Worm (Caenorhabditis elegans) whole organism, L4 larva: Measurements from ENCODE around the gene sipa-1.

Experiments used
- D1046.2 ChIP-seq: fragments of 200-800 bp; sonication (Bioruptor generic); IDR thresholded peaks from 2 replicates; pipeline ENCODE4 v1.3.6; 2022; ENCODE audit warnings: missing genetic modification characterization, missing compliant biosample characterization
- F37D6.2 ChIP-seq: sonication (generic microtip); optimal IDR thresholded peaks from 2 replicates; lab custom pipeline; 2016; ENCODE audit warnings: mild to moderate bottlenecking, missing genetic modification characterization, missing compliant biosample characterization
- F49E8.2 ChIP-seq: sonication (generic microtip); optimal IDR thresholded peaks from 2 replicates; lab custom pipeline; 2016; ENCODE audit warnings: missing compliant biosample characterization, mild to moderate bottlenecking, missing genetic modification characterization, borderline replicate concordance
- Y105C5A.15 ChIP-seq: fragments of 200-800 bp; sonication (Bioruptor generic); IDR thresholded peaks from 2 replicates; pipeline ENCODE4 v1.3.6; 2022; ENCODE audit warnings: missing genetic modification characterization, missing compliant biosample characterization
- Y48G9A.11 ChIP-seq: fragments of 200-800 bp; sonication (Bioruptor generic); IDR thresholded peaks from 2 replicates; pipeline ENCODE4 v1.3.6; 2022; ENCODE audit warnings: missing genetic modification reagents, missing genetic modification characterization, missing compliant biosample characterization
- ZK546.5 ChIP-seq, 2 experiments: sonication (generic microtip); optimal IDR thresholded peaks; 2 replicates each; lab custom pipeline; 2017; ENCODE audit warnings: missing biosample characterization in 2 of 2, missing genetic modification characterization in 2 of 2
- aha-1 ChIP-seq: fragments of 150-350 bp; peaks from one replicate; lab custom pipeline; 2014; ENCODE audit warnings: missing biosample characterization, missing genetic modification characterization
- ama-1 ChIP-seq: fragments of 150-350 bp; optimal IDR thresholded peaks from 2 replicates; lab custom pipeline; 2014; ENCODE audit warnings: inconsistent platforms, mixed read lengths
- arid-1 ChIP-seq: fragments of 200-800 bp; sonication (Bioruptor generic); conservative IDR thresholded peaks from 2 replicates; pipeline ENCODE4 v1.3.6; 2022; ENCODE audit warnings: missing genetic modification reagents, missing genetic modification characterization, missing compliant biosample characterization
- attf-4 ChIP-seq: sonication (generic microtip); optimal IDR thresholded peaks from 3 replicates; lab custom pipeline; 2017; ENCODE audit warnings: missing biosample characterization, missing genetic modification characterization
- cey-2 ChIP-seq: sonication (generic microtip); optimal IDR thresholded peaks from 3 replicates; lab custom pipeline; 2017; ENCODE audit warnings: missing genetic modification characterization, mild to moderate bottlenecking, missing compliant biosample characterization, antibody characterized with exemption, borderline replicate concordance; ENCODE audit not compliant: insufficient read depth
- daf-12 ChIP-seq: fragments of 150-350 bp; optimal IDR thresholded peaks from 2 replicates; lab custom pipeline; 2014; ENCODE audit warnings: missing biosample characterization, missing genetic modification reagents, missing genetic modification characterization
- daf-16 ChIP-seq, 3 experiments: sonication (generic microtip); optimal IDR thresholded peaks; 2 replicates each; lab custom pipeline; 2016 to 2017; ENCODE audit warnings: missing genetic modification characterization in 3 of 3, missing genetic modification reagents in 3 of 3, mild to moderate bottlenecking in 2 of 3, missing compliant biosample characterization in 2 of 3, missing biosample characterization in 1 of 3, moderate library complexity in 1 of 3
- daf-19 ChIP-seq: fragments of 200-800 bp; sonication (Bioruptor generic); conservative IDR thresholded peaks from 2 replicates; pipeline ENCODE4 v1.3.6; 2022; ENCODE audit warnings: missing genetic modification characterization, missing compliant biosample characterization
- dmd-6 ChIP-seq: fragments of 200-800 bp; sonication (Bioruptor generic); IDR thresholded peaks from 2 replicates; pipeline ENCODE4 v1.3.6; 2022; ENCODE audit warnings: missing genetic modification reagents, missing genetic modification characterization, missing compliant biosample characterization
- duxl-1 ChIP-seq: sonication (generic microtip); optimal IDR thresholded peaks from 2 replicates; lab custom pipeline; 2016; ENCODE audit warnings: mild to moderate bottlenecking, missing genetic modification characterization, moderate library complexity, missing compliant biosample characterization; ENCODE audit not compliant: poor library complexity
- dve-1 ChIP-seq: sonication (generic microtip); optimal IDR thresholded peaks from 2 replicates; lab custom pipeline; 2017; ENCODE audit warnings: antibody characterized with exemption, mild to moderate bottlenecking, missing genetic modification characterization, missing compliant biosample characterization; ENCODE audit not compliant: insufficient read depth
- fos-1 ChIP-seq: fragments of 150-350 bp; optimal IDR thresholded peaks from 2 replicates; lab custom pipeline; 2014; ENCODE audit warnings: missing biosample characterization, missing genetic modification characterization
- hlh-11 ChIP-seq: fragments of 200-800 bp; sonication (Bioruptor generic); optimal IDR thresholded peaks from 2 replicates; lab custom pipeline; 2018; ENCODE audit warnings: mild to moderate bottlenecking, missing genetic modification characterization, missing compliant biosample characterization
- hmg-1.1 ChIP-seq: fragments of 200-800 bp; sonication (Bioruptor generic); IDR thresholded peaks from 2 replicates; pipeline ENCODE4 v1.3.6; 2022; ENCODE audit warnings: missing genetic modification reagents, missing genetic modification characterization, missing compliant biosample characterization
- lin-15B ChIP-seq: fragments of 150-350 bp; sonication (generic microtip); optimal IDR thresholded peaks from 3 replicates; lab custom pipeline; 2014; ENCODE audit warnings: missing biosample characterization, missing genetic modification characterization
- mxl-3 ChIP-seq: fragments of 200-800 bp; sonication (Bioruptor generic); optimal IDR thresholded peaks from 2 replicates; lab custom pipeline; 2018; ENCODE audit warnings: mild to moderate bottlenecking, missing genetic modification characterization, missing compliant biosample characterization
- nhr-102 ChIP-seq: sonication (generic microtip); optimal IDR thresholded peaks from 2 replicates; lab custom pipeline; 2016; ENCODE audit warnings: mild to moderate bottlenecking, missing genetic modification characterization, moderate library complexity, missing compliant biosample characterization
- nhr-41 ChIP-seq: fragments of 200-800 bp; sonication (Bioruptor generic); IDR thresholded peaks from 2 replicates; pipeline ENCODE4 v1.3.6; 2022; ENCODE audit warnings: missing genetic modification reagents, missing genetic modification characterization, missing compliant biosample characterization
- nhr-42 ChIP-seq: fragments of 200-800 bp; sonication (Bioruptor generic); IDR thresholded peaks from 2 replicates; pipeline ENCODE4 v1.3.6; 2022; ENCODE audit warnings: missing genetic modification characterization, missing compliant biosample characterization
- pha-4 ChIP-seq, 2 experiments: fragments of 150-350 bp in 1 of 2; fragments of 200-800 bp in 1 of 2; sonication (Bioruptor generic) in 1 of 2; IDR thresholded peaks in 1 of 2; optimal IDR thresholded peaks in 1 of 2; 2 replicates each; pipeline versions ENCODE4 v1.3.6 to Lab custom; 2014 to 2022; ENCODE audit warnings: missing genetic modification characterization in 2 of 2, missing genetic modification reagents in 2 of 2, missing biosample characterization in 1 of 2, missing compliant biosample characterization in 1 of 2
- php-3 ChIP-seq: fragments of 200-800 bp; sonication (Bioruptor generic); IDR thresholded peaks from 2 replicates; pipeline ENCODE4 v1.3.6; 2022; ENCODE audit warnings: missing genetic modification reagents, missing genetic modification characterization, missing compliant biosample characterization
- pqm-1 ChIP-seq: sonication (generic microtip); optimal IDR thresholded peaks from 2 replicates; lab custom pipeline; 2017; ENCODE audit warnings: missing biosample characterization, missing genetic modification characterization
- saeg-2 ChIP-seq: fragments of 200-800 bp; sonication (Bioruptor generic); IDR thresholded peaks from 2 replicates; pipeline ENCODE4 v1.3.6; 2022; ENCODE audit warnings: missing genetic modification reagents, missing genetic modification characterization, missing compliant biosample characterization
- spr-1 ChIP-seq: sonication (generic microtip); optimal IDR thresholded peaks from 2 replicates; lab custom pipeline; 2016; ENCODE audit warnings: mild to moderate bottlenecking, missing genetic modification characterization, missing compliant biosample characterization
- spr-3 ChIP-seq: fragments of 200-800 bp; sonication (Bioruptor generic); optimal IDR thresholded peaks from 2 replicates; lab custom pipeline; 2018; ENCODE audit warnings: mild to moderate bottlenecking, missing genetic modification characterization, missing compliant biosample characterization
- tra-1 ChIP-seq: fragments of 200-800 bp; sonication (Bioruptor generic); IDR thresholded peaks from 2 replicates; pipeline ENCODE4 v1.3.6; 2022; ENCODE audit warnings: missing genetic modification reagents, missing genetic modification characterization, missing compliant biosample characterization
- unc-39 ChIP-seq: sonication (generic microtip); optimal IDR thresholded peaks from 2 replicates; lab custom pipeline; 2017; ENCODE audit warnings: missing biosample characterization, missing genetic modification characterization
- vab-7 ChIP-seq: fragments of 200-800 bp; sonication (Bioruptor generic); IDR thresholded peaks from 2 replicates; pipeline ENCODE4 v1.3.6; 2022; ENCODE audit warnings: missing genetic modification reagents, missing genetic modification characterization, missing compliant biosample characterization
- zip-2 ChIP-seq: fragments of 150-350 bp; optimal IDR thresholded peaks from 2 replicates; lab custom pipeline; 2014; ENCODE audit warnings: missing biosample characterization, missing genetic modification characterization
- ztf-11 ChIP-seq: fragments of 150-350 bp; optimal IDR thresholded peaks from 2 replicates; lab custom pipeline; 2014; ENCODE audit warnings: missing biosample characterization, missing genetic modification characterization
- ztf-7 ChIP-seq: fragments of 150-350 bp; optimal IDR thresholded peaks from 2 replicates; lab custom pipeline; 2014; ENCODE audit warnings: missing biosample characterization, missing genetic modification characterization

The sipa-1 gene

DNA sequence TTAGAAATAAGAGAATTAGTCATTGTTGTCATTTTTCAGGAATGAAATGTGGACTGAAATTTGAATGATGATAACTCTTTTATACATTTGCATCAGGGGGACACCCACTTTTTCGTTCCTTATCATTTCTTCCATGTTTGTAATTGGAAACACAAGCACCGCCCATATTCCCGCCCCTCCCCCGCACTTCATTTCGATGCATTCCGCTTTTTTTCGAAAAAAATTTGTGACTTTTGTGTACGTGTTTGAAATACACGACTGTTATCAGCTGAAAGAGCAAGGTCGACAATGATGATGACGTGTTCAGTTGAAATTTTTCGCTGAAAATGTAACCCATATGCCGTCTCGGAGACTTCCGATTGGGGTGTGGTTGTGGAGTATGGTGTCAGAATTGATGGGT, 13.6 kb upstream of the sipa-1 start, which contains the start of gene zip-10 (continued):
- no peak for TF ChIP-seq nhr-42 (GFP tag; lab: Robert Waterston, UW)
- no peak for TF ChIP-seq saeg-2 (GFP tag; lab: Robert Waterston, UW)
- TF ChIP-seq dve-1 = no peak
- TF ChIP-seq F37D6.2 = no peak
- peak; percentile 68; the same call in 1 of the 2 replicates for TF ChIP-seq php-3 (GFP tag; lab: Robert Waterston, UW)
- no peak for TF ChIP-seq F49E8.2 (tag; lab: Kevin White, UChicago)
- no peak for TF ChIP-seq ZK546.5 (tag; optimal IDR thresholded peaks at IDR 0.05; lab: Kevin White, UChicago)
- TF ChIP-seq pha-4 (GFP tag; IDR thresholded peaks at IDR 0.05; lab: Robert Waterston, UW) = no peak
- no peak for TF ChIP-seq pha-4 (tag; optimal IDR thresholded peaks at IDR 0.05; lab: Kevin White, UChicago)
- TF ChIP-seq Y48G9A.11 = no peak
- 0 out of 2 replicates have a peak, but pooled peaks have one; percentile 43 for TF ChIP-seq tra-1 (GFP tag; lab: Robert Waterston, UW)
- TF ChIP-seq pqm-1 (tag; lab: Kevin White, UChicago) = peak; percentile 72
- 0 out of 2 replicates have a peak, but pooled peaks have one; percentile 38 for TF ChIP-seq nhr-41 (GFP tag; lab: Robert Waterston, UW)
- no peak for TF ChIP-seq vab-7 (GFP tag; lab: Robert Waterston, UW)
- no peak for TF ChIP-seq mxl-3 (GFP tag; lab: Kevin White, UChicago)
- TF ChIP-seq ztf-7 (tag; lab: Kevin White, UChicago) = peak; percentile 10
- no peak for TF ChIP-seq attf-4 (tag; lab: Kevin White, UChicago)
- TF ChIP-seq lin-15B = no peak
- no peak for TF ChIP-seq Y105C5A.15 (GFP tag; lab: Robert Waterston, UW)
- no peak for TF ChIP-seq unc-39 (tag; lab: Kevin White, UChicago)
- TF ChIP-seq hlh-11 (tag; lab: Kevin White, UChicago) = peak; percentile 78
- no peak for TF ChIP-seq duxl-1 (tag; lab: Kevin White, UChicago)

DNA sequence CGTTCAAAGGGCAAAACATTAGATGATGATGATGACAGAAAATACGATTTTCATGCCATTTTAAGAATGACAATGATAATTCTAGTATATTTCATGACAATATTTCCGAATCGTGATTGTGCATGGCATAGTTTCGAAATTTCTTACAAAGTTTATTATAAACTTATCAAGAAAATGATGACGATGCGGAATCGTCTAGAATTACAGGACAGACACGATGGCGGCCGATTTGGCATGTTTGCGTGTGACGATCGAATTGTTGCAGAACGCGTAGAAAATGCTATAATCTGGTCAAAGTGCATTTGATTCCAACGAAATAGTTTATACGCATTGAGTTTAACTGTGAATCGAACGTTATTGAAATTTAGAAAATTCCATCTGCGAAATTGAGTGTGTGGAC, 12.2 kb upstream of the sipa-1 start:
- TF ChIP-seq dmd-6 (GFP tag; lab: Robert Waterston, UW) (peak; percentile 49; the same call in 1 of the 2 replicates), spr-1 (tag; lab: Kevin White, UChicago) (no peak), daf-16 (GFP tag; optimal IDR thresholded peaks at IDR 0.05; lab: Kevin White, UChicago) (no peak), daf-16 (tag; optimal IDR thresholded peaks at IDR 0.05; lab: Kevin White, UChicago) (peak; percentile 34), hlh-11 (tag; lab: Kevin White, UChicago) (peak; percentile 57), dve-1 (peak; percentile 18), ZK546.5 (tag; optimal IDR thresholded peaks at IDR 0.05; lab: Kevin White, UChicago) (no peak), hmg-1.1 (GFP tag; lab: Robert Waterston, UW) (no peak), arid-1 (GFP tag; lab: Robert Waterston, UW) (no peak), daf-19 (GFP tag; lab: Robert Waterston, UW) (no peak), pqm-1 (tag; lab: Kevin White, UChicago) (no peak), spr-3 (GFP tag; lab: Kevin White, UChicago) (no peak), zip-2 (tag; lab: Kevin White, UChicago) (no peak), aha-1 (peak; percentile 82), fos-1 (tag; lab: Kevin White, UChicago) (no peak), daf-12 (tag; lab: Kevin White, UChicago) (no peak), ama-1 (no peak), ztf-11 (tag; lab: Kevin White, UChicago) (no peak), nhr-102 (tag; lab: Kevin White, UChicago) (no peak), D1046.2 (GFP tag; lab: Robert Waterston, UW) (no peak), nhr-42 (GFP tag; lab: Robert Waterston, UW) (no peak), cey-2 (tag; lab: Kevin White, UChicago) (no peak)
- TF ChIP-seq, all 104 proteins: peak for 5
